Worm (Caenorhabditis elegans) whole organism, L4/young adult: Measurements from ENCODE around the gene tbx-7.

ENCODE experiments used
- W03F9.2 ChIP-seq: fragments of 150-350 bp; optimal IDR thresholded peaks from 2 replicates; lab custom pipeline; 2014; ENCODE audit warnings: missing biosample characterization, missing genetic modification characterization
- dao-5 ChIP-seq: sonication (generic microtip); optimal IDR thresholded peaks from 2 replicates; lab custom pipeline; 2016; ENCODE audit warnings: missing genotype, missing genetic modification characterization, moderate library complexity, missing compliant biosample characterization
- him-1 ChIP-seq: sonication (generic microtip); optimal IDR thresholded peaks from 2 replicates; lab custom pipeline; 2016; ENCODE audit warnings: missing genotype, missing genetic modification reagents, missing genetic modification characterization, missing compliant biosample characterization

Gene tbx-7

DNA sequence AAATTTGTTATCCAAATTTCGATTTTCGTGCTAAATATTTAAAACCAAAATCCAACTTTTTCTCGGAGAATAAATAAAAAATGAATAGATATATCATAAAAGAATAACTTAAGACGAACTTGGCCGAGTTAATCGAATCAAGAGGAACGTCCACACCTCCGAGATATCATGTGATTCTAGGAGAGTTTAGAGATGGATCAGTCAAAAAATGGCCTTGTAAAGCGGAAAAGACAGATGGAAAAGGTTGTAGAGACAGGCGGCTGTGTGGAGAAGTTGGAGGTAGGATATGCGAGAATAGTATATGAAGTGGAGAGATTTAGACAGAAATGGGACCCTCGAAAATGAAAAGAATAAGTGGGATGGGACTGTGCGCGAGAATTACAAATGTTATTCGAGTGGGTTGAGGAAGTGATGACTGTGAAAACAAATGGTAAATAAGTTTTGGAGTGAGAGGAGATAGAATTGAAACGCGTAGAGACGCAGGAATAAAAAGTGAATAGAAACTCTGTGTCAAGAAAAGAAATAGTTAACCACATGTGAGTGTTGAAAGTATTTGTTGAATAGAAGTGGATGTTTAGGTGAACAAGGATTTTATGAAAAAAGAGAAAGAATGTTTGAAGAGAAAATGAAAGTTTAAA is 45.5 kb downstream of the tbx-7 start:
- no peak for TF ChIP-seq W03F9.2
- TF ChIP-seq dao-5 (tag; lab: Kevin White, UChicago) = no peak
- no peak for TF ChIP-seq him-1 (tag; lab: Kevin White, UChicago)

DNA sequence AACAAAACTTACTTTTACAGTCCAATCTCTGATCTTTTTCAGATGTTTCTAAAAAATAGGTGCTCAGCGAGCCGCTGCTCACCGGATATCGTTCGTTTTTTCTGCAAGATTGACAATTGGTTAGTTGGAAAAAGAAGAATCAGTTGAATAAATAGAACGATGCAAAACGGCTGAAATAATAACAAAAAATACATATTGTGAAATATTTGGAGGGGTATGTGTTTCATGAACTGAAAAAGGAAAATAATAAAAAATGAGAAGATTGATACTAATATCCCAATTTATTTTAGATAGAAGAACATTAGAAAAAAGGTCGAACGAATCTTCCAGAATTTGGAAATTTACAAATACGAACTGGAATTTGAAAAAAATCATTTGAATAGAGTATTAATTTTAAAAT is 46.3 kb downstream of the tbx-7 start, which contains the start of gene frm-2:
Gene frm-2, minus strand, starts transcription at position 101 of the 400 bp plus-strand sequence.
- no peak for TF ChIP-seq W03F9.2
- TF ChIP-seq dao-5 (tag; lab: Kevin White, UChicago) = no peak
- TF ChIP-seq him-1 (tag; lab: Kevin White, UChicago) = no peak

DNA sequence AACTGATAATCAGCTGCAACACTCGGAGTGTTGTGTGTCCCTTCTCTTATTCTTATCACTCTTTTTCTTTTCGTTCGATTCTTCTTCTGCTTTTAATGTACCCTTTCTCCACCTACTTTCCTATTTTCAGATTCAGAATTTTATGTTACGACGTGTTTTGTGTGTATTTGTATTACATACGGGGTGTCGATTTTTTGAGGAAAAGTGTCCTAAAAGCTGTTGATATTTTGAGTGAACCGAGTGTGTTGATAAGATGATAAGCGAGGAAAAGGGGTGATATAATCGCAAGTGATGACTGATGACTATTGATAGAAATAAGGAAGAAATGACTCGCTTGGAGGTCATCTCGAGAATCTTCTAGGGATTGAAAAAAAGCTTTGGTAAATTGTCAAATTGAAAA is 46.9 kb downstream of the tbx-7 start:
- no peak for TF ChIP-seq dao-5 (tag; lab: Kevin White, UChicago)
- no peak for TF ChIP-seq W03F9.2
- TF ChIP-seq him-1 (tag; lab: Kevin White, UChicago) = no peak

DNA sequence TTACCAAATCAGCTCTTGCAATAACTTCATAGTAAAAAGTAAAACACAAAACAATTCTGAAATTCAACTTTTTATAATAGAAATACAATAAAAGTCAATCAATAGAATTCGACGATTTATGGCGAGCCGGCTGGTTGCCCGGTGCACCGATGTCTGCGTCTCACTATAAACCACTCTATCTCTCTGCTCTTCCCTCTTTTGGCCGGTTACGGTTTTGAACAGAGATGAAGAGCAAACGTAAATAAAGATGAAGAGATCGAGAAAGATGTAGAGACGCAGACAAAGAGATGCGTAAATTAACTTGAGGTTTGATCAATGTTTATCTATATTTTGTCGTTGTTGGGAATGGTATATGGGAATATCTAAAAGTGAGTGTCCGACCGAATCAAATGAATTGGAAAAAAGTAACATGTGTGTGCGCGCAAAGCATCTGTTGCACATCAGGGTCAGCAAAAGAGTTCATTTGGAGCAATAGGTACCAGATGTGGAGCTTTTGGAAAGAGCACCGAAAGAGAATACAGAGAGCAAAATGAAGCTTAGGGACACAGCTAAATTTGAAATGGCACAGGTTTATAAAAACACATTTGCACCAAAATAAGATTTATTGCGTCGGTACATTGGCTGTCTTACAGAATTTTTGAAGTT is 47.9 kb downstream of the tbx-7 start:
- no peak for TF ChIP-seq him-1 (tag; lab: Kevin White, UChicago)
- TF ChIP-seq dao-5 (tag; lab: Kevin White, UChicago) = no peak

DNA sequence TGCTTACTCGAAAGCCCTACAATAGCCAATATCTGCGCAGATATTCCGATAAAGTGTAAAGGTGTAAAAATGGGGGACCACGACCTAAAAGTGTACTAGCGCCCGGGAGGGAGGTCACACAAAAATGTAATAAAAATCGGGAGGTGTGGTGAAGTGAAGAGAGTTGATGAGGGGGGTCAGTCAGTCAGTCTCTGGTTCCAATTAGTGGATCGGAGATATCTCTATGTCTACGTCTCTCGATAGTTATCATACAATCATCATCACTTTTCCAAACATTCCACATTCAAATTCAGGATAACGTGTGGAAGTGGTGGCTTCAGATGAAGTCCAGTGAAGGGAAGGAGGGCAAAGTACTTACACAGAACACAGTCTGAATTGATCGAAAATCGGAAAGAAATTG is 52.3 kb downstream of the tbx-7 start:
- TF ChIP-seq dao-5 (tag; lab: Kevin White, UChicago) (no peak), W03F9.2 (no peak), him-1 (tag; lab: Kevin White, UChicago) (no peak)

DNA sequence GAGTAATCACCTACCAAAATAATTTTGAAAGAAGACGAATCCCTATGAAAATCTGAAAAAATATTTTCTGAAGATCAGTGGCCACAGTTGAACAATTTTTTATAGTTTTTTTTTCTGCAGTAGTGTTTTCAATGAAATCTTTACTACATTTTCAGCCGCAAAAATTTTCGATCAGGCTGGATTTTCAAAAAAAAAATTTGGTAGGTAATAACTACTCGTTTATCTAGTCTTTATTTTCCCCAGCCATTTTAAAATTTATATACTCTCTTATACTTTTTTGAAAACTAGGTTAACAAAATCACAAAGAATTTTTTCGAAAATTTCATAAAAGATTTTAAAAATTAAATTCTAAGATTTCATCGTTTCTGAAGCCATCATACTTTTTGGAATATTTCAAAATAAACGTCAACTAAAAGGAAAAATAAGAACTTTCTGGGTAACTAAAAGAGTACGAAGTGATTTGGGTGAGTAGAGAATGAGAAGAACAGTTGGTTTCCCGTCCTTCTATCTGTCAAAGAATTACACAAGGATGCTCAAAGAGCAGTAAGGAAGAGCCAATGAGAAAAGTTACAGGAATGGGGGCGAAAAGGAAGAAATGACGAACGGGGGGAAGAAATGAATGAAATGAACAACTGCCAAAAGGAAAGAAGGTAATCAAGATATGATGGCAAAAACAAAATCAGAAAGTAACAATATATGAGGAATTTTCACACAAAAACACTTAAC is 53.2 kb downstream of the tbx-7 start, which contains the start of gene mlp-1:
Gene mlp-1, minus strand, starts transcription at position 51 of the 726 bp plus-strand sequence.
- TF ChIP-seq dao-5 (tag; lab: Kevin White, UChicago) (no peak), him-1 (tag; lab: Kevin White, UChicago) (no peak), W03F9.2 (no peak)
